Worm (Caenorhabditis elegans) whole organism, L3 larva: Measurements from ENCODE around the gene clc-24.

Experiments
- ZK546.5 ChIP-seq: sonication (generic microtip); optimal IDR thresholded peaks from 2 replicates; lab custom pipeline; 2017; ENCODE audit warnings: missing biosample characterization, missing genetic modification characterization
- mml-1 ChIP-seq: fragments of 150-350 bp; sonication (generic microtip); optimal IDR thresholded peaks from 3 replicates; lab custom pipeline; 2014; ENCODE audit warnings: missing biosample characterization, missing genetic modification characterization
- nhr-77 ChIP-seq: fragments of 150-350 bp; optimal IDR thresholded peaks from 2 replicates; lab custom pipeline; 2014; ENCODE audit warnings: missing biosample characterization, missing genetic modification characterization
- pha-4 ChIP-seq: fragments of 150-350 bp; optimal IDR thresholded peaks from 2 replicates; lab custom pipeline; 2014; ENCODE audit warnings: missing biosample characterization, missing genetic modification reagents, missing genetic modification characterization
- unc-39 ChIP-seq: sonication (generic microtip); optimal IDR thresholded peaks from 4 replicates; lab custom pipeline; 2017; ENCODE audit warnings: missing biosample characterization, missing genetic modification characterization

- no peak for TF ChIP-seq unc-39 (tag; lab: Kevin White, UChicago)
- TF ChIP-seq ZK546.5 (tag; lab: Kevin White, UChicago): no peak
- no peak for TF ChIP-seq nhr-77 (tag; lab: Kevin White, UChicago)
- TF ChIP-seq mml-1 (tag; lab: Kevin White, UChicago): no peak
- TF ChIP-seq pha-4 (tag; lab: Kevin White, UChicago): no peak
Observed at ce11 chrIII:1016080-1016479, 6.2 kb downstream of the clc-24 start, which contains the start of gene Y34F4.3.
